Worm (Caenorhabditis elegans) whole organism, mixed stage, embryonic: ENCODE measurements around the gene F26F4.6.

ENCODE experiments used
- M03D4.4 ChIP-seq: sonication (generic microtip); optimal IDR thresholded peaks from 2 replicates; lab custom pipeline; 2017; ENCODE audit warnings: mild to moderate bottlenecking, missing genetic modification characterization, missing compliant biosample characterization
- bed-3 ChIP-seq: fragments of 200-800 bp; sonication (Bioruptor generic); optimal IDR thresholded peaks from 3 replicates; lab custom pipeline; 2018; ENCODE audit warnings: mild to moderate bottlenecking, missing genetic modification characterization, moderate library complexity, missing compliant biosample characterization
- blmp-1 ChIP-seq: fragments of 150-350 bp; optimal IDR thresholded peaks from 2 replicates; lab custom pipeline; 2014; ENCODE audit warnings: missing biosample characterization, missing genetic modification characterization
- ceh-39 ChIP-seq: fragments of 150-350 bp; optimal IDR thresholded peaks from 2 replicates; lab custom pipeline; 2014; ENCODE audit warnings: missing biosample characterization, missing genetic modification characterization
- ceh-43 ChIP-seq: fragments of 200-800 bp; sonication (Bioruptor generic); optimal IDR thresholded peaks from 2 replicates; lab custom pipeline; 2018; ENCODE audit warnings: mild to moderate bottlenecking, missing genetic modification characterization, moderate library complexity, missing compliant biosample characterization
- ceh-83 ChIP-seq: fragments of 200-800 bp; sonication (Bioruptor generic); optimal IDR thresholded peaks from 2 replicates; lab custom pipeline; 2018; ENCODE audit warnings: mild to moderate bottlenecking, missing genetic modification characterization, missing compliant biosample characterization
- ces-1 ChIP-seq: fragments of 150-350 bp; optimal IDR thresholded peaks from 2 replicates; lab custom pipeline; 2014; ENCODE audit warnings: missing biosample characterization, missing genetic modification reagents, missing genetic modification characterization
- cnd-1 ChIP-seq: fragments of 200-800 bp; sonication (Bioruptor generic); optimal IDR thresholded peaks from 2 replicates; lab custom pipeline; 2018; ENCODE audit warnings: mild to moderate bottlenecking, missing genetic modification characterization, missing compliant biosample characterization
- drap-1 ChIP-seq: fragments of 200-800 bp; sonication (Bioruptor generic); optimal IDR thresholded peaks from 3 replicates; lab custom pipeline; 2018; ENCODE audit warnings: mild to moderate bottlenecking, missing genetic modification characterization, missing compliant biosample characterization
- elt-1 ChIP-seq: sonication (generic microtip); optimal IDR thresholded peaks from 2 replicates; lab custom pipeline; 2017; ENCODE audit warnings: missing genetic modification characterization, mild to moderate bottlenecking, missing compliant biosample characterization, antibody characterized with exemption, moderate library complexity, borderline replicate concordance; ENCODE audit not compliant: insufficient read depth
- elt-3 ChIP-seq: fragments of 150-350 bp; optimal IDR thresholded peaks from 2 replicates; lab custom pipeline; 2014; ENCODE audit warnings: missing biosample characterization, missing genetic modification characterization
- ham-2 ChIP-seq: fragments of 200-800 bp; sonication (Bioruptor generic); optimal IDR thresholded peaks from 2 replicates; lab custom pipeline; 2018; ENCODE audit warnings: mild to moderate bottlenecking, missing genetic modification characterization, missing compliant biosample characterization
- hlh-1 ChIP-seq: fragments of 150-350 bp; optimal IDR thresholded peaks from 2 replicates; lab custom pipeline; 2014; ENCODE audit warnings: missing biosample characterization, missing genetic modification reagents, missing genetic modification characterization
- lin-13 ChIP-seq: fragments of 150-350 bp; optimal IDR thresholded peaks from 2 replicates; lab custom pipeline; 2014; ENCODE audit warnings: missing biosample characterization, missing genetic modification characterization
- lin-32 ChIP-seq: fragments of 200-800 bp; sonication (Bioruptor generic); optimal IDR thresholded peaks from 2 replicates; lab custom pipeline; 2018; ENCODE audit warnings: mild to moderate bottlenecking, missing genetic modification characterization, missing compliant biosample characterization
- lsy-2 ChIP-seq: fragments of 150-350 bp; optimal IDR thresholded peaks from 2 replicates; lab custom pipeline; 2014; ENCODE audit warnings: missing biosample characterization, missing genetic modification characterization
- mab-5 ChIP-seq: fragments of 150-350 bp; optimal IDR thresholded peaks from 2 replicates; lab custom pipeline; 2014; ENCODE audit warnings: missing biosample characterization, missing genetic modification characterization
- mep-1 ChIP-seq: fragments of 150-350 bp; optimal IDR thresholded peaks from 2 replicates; lab custom pipeline; 2017; ENCODE audit warnings: missing biosample characterization, missing genetic modification reagents, missing genetic modification characterization, inconsistent platforms
- mls-2 ChIP-seq: sonication (generic microtip); optimal IDR thresholded peaks from 2 replicates; lab custom pipeline; 2016; ENCODE audit warnings: mild to moderate bottlenecking, missing genetic modification characterization, moderate library complexity, missing compliant biosample characterization
- nhr-12 ChIP-seq: fragments of 150-350 bp; optimal IDR thresholded peaks from 2 replicates; lab custom pipeline; 2014; ENCODE audit warnings: missing biosample characterization, missing genetic modification characterization
- nhr-2 ChIP-seq: fragments of 150-350 bp; optimal IDR thresholded peaks from 2 replicates; lab custom pipeline; 2014; ENCODE audit warnings: missing biosample characterization, missing genetic modification characterization
- nhr-237 ChIP-seq: fragments of 150-350 bp; optimal IDR thresholded peaks from 2 replicates; lab custom pipeline; 2014; ENCODE audit warnings: missing biosample characterization, missing genetic modification characterization
- nhr-28 ChIP-seq: fragments of 150-350 bp; optimal IDR thresholded peaks from 2 replicates; lab custom pipeline; 2014; ENCODE audit warnings: missing biosample characterization, missing genetic modification characterization
- nhr-76 ChIP-seq: sonication (generic microtip); optimal IDR thresholded peaks from 2 replicates; lab custom pipeline; 2017; ENCODE audit warnings: missing biosample characterization, missing genetic modification characterization
- pha-4 ChIP-seq: fragments of 150-350 bp; optimal IDR thresholded peaks from 2 replicates; lab custom pipeline; 2018; ENCODE audit warnings: missing biosample characterization, missing genetic modification reagents, missing genetic modification characterization
- sem-2 ChIP-seq: fragments of 200-800 bp; sonication (Bioruptor generic); optimal IDR thresholded peaks from 2 replicates; lab custom pipeline; 2018; ENCODE audit warnings: mild to moderate bottlenecking, missing genetic modification characterization, missing compliant biosample characterization
- snpc-4 ChIP-seq: fragments of 150-350 bp; optimal IDR thresholded peaks from 2 replicates; lab custom pipeline; 2014; ENCODE audit warnings: missing biosample characterization, missing genetic modification characterization
- sptf-1 ChIP-seq: sonication (generic microtip); optimal IDR thresholded peaks from 2 replicates; lab custom pipeline; 2017; ENCODE audit warnings: mild to moderate bottlenecking, missing genetic modification characterization, moderate library complexity, missing compliant biosample characterization
- tbx-8 ChIP-seq: fragments of 200-800 bp; sonication (Bioruptor generic); optimal IDR thresholded peaks from 2 replicates; lab custom pipeline; 2018; ENCODE audit warnings: mild to moderate bottlenecking, missing genetic modification characterization, moderate library complexity, missing compliant biosample characterization
- unc-120 ChIP-seq: sonication (generic microtip); optimal IDR thresholded peaks from 2 replicates; lab custom pipeline; 2017; ENCODE audit warnings: missing genetic modification characterization, missing compliant biosample characterization; ENCODE audit not compliant: poor library complexity, severe bottlenecking
- unc-39 ChIP-seq: fragments of 150-350 bp; optimal IDR thresholded peaks from 2 replicates; lab custom pipeline; 2014; ENCODE audit warnings: missing biosample characterization, missing genetic modification characterization
- zip-8 ChIP-seq: fragments of 150-350 bp; optimal IDR thresholded peaks from 2 replicates; lab custom pipeline; 2014; ENCODE audit warnings: missing biosample characterization, missing genetic modification characterization
- ztf-11 ChIP-seq: fragments of 150-350 bp; optimal IDR thresholded peaks from 2 replicates; lab custom pipeline; 2014; ENCODE audit warnings: missing biosample characterization, missing genetic modification characterization

The F26F4.6 gene

DNA sequence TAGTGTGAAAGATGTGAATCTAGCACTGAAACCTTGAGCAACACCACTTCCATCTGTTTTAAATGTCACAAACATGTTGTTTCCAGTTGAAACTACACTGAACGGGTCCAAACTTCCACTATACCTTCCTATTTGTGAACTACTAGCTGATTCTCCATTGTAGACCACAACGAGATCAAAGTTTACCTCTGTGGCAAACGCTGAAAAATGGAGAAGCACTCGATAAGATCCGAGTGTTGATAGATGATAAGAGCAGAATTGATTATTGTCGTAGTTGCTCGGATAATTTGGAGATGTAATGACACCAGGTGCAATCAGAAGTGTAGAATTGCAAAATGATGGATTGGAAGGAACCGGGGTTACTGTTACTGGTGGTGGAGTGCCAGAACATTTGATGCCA lies 11.5 kb downstream of the F26F4.6 start:
- no peak for TF ChIP-seq bed-3
- no peak for TF ChIP-seq nhr-2 (tag; lab: Kevin White, UChicago)
- no peak for TF ChIP-seq mls-2 (tag; lab: Kevin White, UChicago)

DNA sequence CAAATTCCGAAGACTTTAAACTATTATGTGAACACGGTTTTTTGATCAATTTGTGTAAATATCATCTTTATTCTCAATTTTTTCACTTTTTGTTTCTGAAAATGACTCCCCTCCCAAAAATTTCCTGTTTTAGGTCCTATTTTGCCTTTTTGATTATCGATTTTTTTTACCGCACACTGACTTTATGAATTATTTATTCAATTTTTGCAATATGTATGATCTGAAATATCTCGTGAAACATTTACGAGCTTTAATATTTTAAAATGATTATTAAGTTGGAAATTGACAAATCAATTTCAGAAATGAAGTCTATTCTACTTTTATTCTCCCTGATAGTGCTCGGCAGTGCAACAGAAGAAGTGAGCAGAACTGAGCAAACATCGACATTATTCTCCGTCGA lies 14.0 kb downstream of the F26F4.6 start, which contains the start of gene C35D10.1:
Gene C35D10.1 (plus strand): TSS at position 301 of the 400 bp plus-strand sequence.
- no peak for TF ChIP-seq ceh-83 (GFP tag; lab: Kevin White, UChicago)
- TF ChIP-seq hlh-1 (tag; lab: Kevin White, UChicago): no peak
- TF ChIP-seq mab-5 (tag; lab: Kevin White, UChicago): no peak
- TF ChIP-seq elt-3 (tag; lab: Kevin White, UChicago): no peak
- TF ChIP-seq snpc-4: no peak
- no peak for TF ChIP-seq nhr-2 (tag; lab: Kevin White, UChicago)
- TF ChIP-seq mls-2 (tag; lab: Kevin White, UChicago): no peak
- TF ChIP-seq nhr-28 (tag; lab: Kevin White, UChicago): no peak
- no peak for TF ChIP-seq bed-3
- no peak for TF ChIP-seq cnd-1
- no peak for TF ChIP-seq zip-8
- no peak for TF ChIP-seq ces-1 (GFP tag; lab: Kevin White, UChicago)
- no peak for TF ChIP-seq unc-120 (tag; lab: Kevin White, UChicago)
- TF ChIP-seq lin-13 (tag; lab: Kevin White, UChicago): no peak
- TF ChIP-seq ztf-11: no peak
- TF ChIP-seq ceh-43 (GFP tag; lab: Kevin White, UChicago): no peak

DNA sequence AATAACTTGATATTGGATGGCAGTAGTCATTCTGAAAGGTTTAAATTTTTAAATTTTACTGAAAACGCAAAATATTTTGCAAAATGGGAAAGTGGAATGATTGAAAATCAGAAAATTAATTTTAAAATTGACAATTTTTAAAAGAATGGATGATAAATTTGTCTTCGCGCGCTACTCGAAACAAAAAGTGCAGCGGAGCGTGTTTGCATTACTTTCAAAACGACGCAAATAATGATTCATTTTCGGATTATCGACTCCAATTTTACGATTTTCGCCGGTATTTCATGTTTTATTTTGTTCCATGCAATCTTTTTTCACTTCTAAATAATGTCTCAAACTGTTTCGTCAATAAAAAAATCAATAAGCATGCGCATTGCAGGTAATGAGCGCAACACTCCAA lies 15.2 kb downstream of the F26F4.6 start, which contains the start of the genes tost-1 and arx-6:
Gene tost-1 (minus strand): TSS at position 31 of the 400 bp plus-strand sequence.
Gene arx-6 (plus strand): TSS at position 378 of the 400 bp plus-strand sequence.
- TF ChIP-seq blmp-1 (tag; lab: Kevin White, UChicago) (no peak), lsy-2 (tag; lab: Kevin White, UChicago) (peak; percentile 37), mep-1 (peak; percentile 50), tbx-8 (no peak), nhr-237 (tag; lab: Kevin White, UChicago) (no peak), pha-4 (tag; lab: Kevin White, UChicago) (peak; percentile 19), nhr-2 (tag; lab: Kevin White, UChicago) (no peak)
- TF ChIP-seq, all 35 proteins: peak for 3

DNA sequence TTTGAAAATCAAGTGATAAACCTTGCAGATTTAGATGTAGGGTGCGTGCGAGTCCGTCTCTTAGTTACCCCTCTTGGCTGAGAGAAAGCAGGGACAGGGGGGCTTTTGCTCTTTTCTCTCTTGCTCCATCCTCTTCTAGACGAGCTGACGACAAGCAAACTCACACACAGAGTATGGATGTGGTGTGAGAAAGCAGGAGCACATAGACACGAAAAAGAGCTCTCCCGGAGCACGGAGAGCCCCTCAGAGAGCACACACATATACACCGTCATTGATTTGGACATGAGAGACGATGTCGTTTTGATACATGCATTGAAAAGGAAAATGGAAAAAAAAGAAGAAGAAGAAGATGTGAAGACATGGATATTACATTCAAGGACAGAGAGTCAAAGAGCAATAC lies 17.8 kb downstream of the F26F4.6 start:
- TF ChIP-seq bed-3: no peak
- no peak for TF ChIP-seq nhr-237 (tag; lab: Kevin White, UChicago)
- no peak for TF ChIP-seq nhr-12 (tag; lab: Kevin White, UChicago)
- peak; percentile 21 for TF ChIP-seq ces-1 (GFP tag; lab: Kevin White, UChicago)

DNA sequence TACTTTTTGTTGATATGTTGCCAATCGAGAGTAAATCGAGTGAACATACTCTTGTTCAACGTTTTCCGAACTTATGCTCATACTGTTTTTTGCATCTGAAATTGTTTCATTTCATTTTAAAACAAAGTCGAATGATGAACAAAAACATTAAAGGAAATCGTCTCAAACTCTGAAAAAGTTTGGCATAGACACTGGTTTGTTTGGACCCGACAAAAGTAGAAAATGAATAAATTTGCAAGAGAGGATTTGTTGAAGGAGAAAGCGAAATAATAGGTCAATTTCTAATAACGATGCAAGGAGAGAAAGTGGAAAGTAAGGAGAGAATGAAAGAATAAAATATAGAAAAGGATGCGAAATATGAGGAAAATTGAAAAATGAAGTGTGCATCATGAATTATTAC lies 18.8 kb downstream of the F26F4.6 start, which contains the start of gene C35D10.12:
Gene C35D10.12 (minus strand): TSS at position 101 of the 400 bp plus-strand sequence.
- TF ChIP-seq drap-1 (GFP tag; lab: Kevin White, UChicago) (no peak), sptf-1 (tag; lab: Kevin White, UChicago) (no peak), ceh-43 (GFP tag; lab: Kevin White, UChicago) (no peak), elt-3 (tag; lab: Kevin White, UChicago) (no peak), cnd-1 (no peak), lin-13 (tag; lab: Kevin White, UChicago) (no peak), snpc-4 (no peak), ztf-11 (no peak), nhr-237 (tag; lab: Kevin White, UChicago) (no peak), hlh-1 (tag; lab: Kevin White, UChicago) (no peak), ceh-39 (tag; lab: Kevin White, UChicago) (no peak), nhr-76 (tag; lab: Kevin White, UChicago) (no peak), mab-5 (tag; lab: Kevin White, UChicago) (no peak), unc-39 (no peak), sem-2 (no peak), ham-2 (GFP tag; lab: Kevin White, UChicago) (no peak), zip-8 (no peak), nhr-2 (tag; lab: Kevin White, UChicago) (no peak), nhr-28 (tag; lab: Kevin White, UChicago) (no peak)

DNA sequence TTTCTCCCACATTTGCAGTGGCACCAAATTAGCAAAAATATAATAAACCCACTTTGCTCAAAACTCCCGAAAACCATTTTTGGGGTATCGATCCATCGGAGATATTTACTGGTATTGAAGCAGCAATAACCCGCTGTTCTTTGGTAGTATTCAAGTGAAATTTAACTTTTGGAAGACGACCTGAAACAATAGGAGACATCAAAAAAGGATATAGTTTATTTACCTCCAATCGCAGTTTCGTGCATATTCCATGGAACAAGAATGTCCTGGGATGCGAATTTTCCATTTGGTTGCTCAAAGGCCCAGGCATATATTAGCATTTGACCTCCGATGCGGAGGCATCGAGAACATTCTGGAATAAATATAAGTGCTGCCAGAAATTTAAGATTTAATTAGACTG lies 20.0 kb downstream of the F26F4.6 start:
- TF ChIP-seq lin-32 (GFP tag; lab: Kevin White, UChicago) (no peak), ceh-43 (GFP tag; lab: Kevin White, UChicago) (no peak), sptf-1 (tag; lab: Kevin White, UChicago) (no peak), nhr-12 (tag; lab: Kevin White, UChicago) (no peak), unc-39 (no peak), tbx-8 (no peak), mab-5 (tag; lab: Kevin White, UChicago) (no peak), ceh-83 (GFP tag; lab: Kevin White, UChicago) (no peak), snpc-4 (no peak), elt-3 (tag; lab: Kevin White, UChicago) (no peak), cnd-1 (no peak), mls-2 (tag; lab: Kevin White, UChicago) (no peak), nhr-76 (tag; lab: Kevin White, UChicago) (no peak), elt-1 (tag; lab: Kevin White, UChicago) (no peak), bed-3 (no peak), M03D4.4 (tag; lab: Kevin White, UChicago) (no peak), ces-1 (GFP tag; lab: Kevin White, UChicago) (no peak), unc-120 (tag; lab: Kevin White, UChicago) (no peak)
